Fruit fly (Drosophila melanogaster): ENCODE measurements around the gene CG6638.

CG6638 gene

dm6 chr3L:8575844-8576842 is at the start of gene CG6638, which contains the start of gene CG43078:
CG6638 (minus strand) TSS chr3L:8576078.
CG43078 (plus strand) TSS chr3L:8576808.
- TF ChIP-seq noc (tag; optimal IDR thresholded peaks at IDR 0.05) = no peak

dm6 chr3L:8623702-8624421 is 48.0 kb upstream of the CG6638 start, which contains the start of the genes GAPsec and Zasp66:
GAPsec (minus strand) TSS chr3L:8623901.
Zasp66 (plus strand) TSS chr3L:8624371.
- TF ChIP-seq noc (tag; optimal IDR thresholded peaks at IDR 0.05) = no peak

DNA sequence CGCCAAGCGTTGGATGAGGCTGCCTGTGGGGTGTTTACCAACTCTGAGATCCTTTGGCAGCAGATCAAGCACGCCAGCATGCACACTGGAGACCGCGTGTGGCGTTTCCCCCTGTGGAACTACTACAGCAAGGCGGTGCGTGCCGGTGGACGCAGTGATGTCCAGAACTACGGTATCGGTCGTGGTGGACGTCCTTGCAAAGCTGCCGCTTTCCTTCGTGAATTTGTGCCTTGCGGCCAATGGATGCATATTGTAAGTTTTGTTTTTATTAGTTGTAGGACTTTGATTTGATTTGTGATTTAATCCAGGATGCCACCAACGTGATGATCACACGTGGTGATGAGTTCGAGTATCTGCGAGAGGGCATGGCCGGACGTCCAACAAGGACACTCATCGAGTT is 45.6 kb upstream of the CG6638 start:
- no peak for TF ChIP-seq noc (tag; optimal IDR thresholded peaks at IDR 0.05)

- TF ChIP-seq noc (tag; optimal IDR thresholded peaks at IDR 0.05) = no peak
These were observed 43.7 kb upstream of the CG6638 start, which contains the start of gene S-Lap2 for dm6 chr3L:8619588-8619987. S-Lap2 (plus strand) TSS chr3L:8619888.

dm6 chr3L:8616935-8617334 is 41.1 kb upstream of the CG6638 start, which contains the start of gene S-Lap1:
S-Lap1 (plus strand) TSS chr3L:8617235.
- no peak for TF ChIP-seq noc (tag; optimal IDR thresholded peaks at IDR 0.05)

- no peak for TF ChIP-seq noc (tag; optimal IDR thresholded peaks at IDR 0.05)
These were observed 31.6 kb upstream of the CG6638 start for dm6 chr3L:8607449-8607848.

dm6 chr3L:8603880-8604692 is 28.2 kb upstream of the CG6638 start, which contains the start of the genes CG5989 and CG6282:
CG5989 (minus strand) TSS chr3L:8604149.
CG6282 (plus strand) TSS chr3L:8604657.
- no peak for TF ChIP-seq noc (tag; optimal IDR thresholded peaks at IDR 0.05)

DNA sequence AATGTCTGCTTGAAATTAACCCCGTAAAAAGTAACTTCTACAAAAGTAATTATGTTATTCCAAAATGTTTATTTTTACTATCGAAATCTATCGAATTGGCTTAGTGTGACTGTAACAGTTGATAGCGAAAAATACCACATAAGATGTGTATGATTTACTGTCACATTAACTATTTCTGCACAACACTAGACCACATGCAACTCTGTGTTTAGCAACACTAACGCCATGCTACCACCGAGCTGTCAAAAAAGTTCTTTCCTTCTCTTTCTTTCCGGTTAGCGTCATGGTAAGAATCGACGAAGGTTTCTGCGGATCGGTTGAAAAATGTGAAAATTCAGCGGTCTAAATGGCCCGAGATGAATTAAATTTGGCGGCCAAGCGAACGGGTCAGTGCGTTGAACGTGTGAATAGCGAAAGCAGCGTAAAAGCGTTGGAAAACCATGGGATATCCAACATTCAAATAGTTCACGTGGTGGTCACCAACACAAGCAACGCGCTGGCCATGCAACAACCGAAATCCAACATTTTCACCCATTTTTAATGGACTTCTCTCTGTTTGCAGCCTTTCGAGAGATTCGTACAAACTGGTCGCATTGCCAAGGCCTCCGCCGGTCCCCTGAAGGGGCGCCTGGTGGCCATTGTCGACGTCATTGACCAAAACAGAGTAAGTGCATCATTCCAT is 25.0 kb upstream of the CG6638 start, which contains the start of the genes Nelf-E and RpL14:
TSS of gene Nelf-E (minus strand) at position 128 of the 682 bp plus-strand sequence.
TSS of gene RpL14 (plus strand) at position 255 of the 682 bp plus-strand sequence.
- peak; percentile 85 for TF ChIP-seq noc (tag; optimal IDR thresholded peaks at IDR 0.05)

DNA sequence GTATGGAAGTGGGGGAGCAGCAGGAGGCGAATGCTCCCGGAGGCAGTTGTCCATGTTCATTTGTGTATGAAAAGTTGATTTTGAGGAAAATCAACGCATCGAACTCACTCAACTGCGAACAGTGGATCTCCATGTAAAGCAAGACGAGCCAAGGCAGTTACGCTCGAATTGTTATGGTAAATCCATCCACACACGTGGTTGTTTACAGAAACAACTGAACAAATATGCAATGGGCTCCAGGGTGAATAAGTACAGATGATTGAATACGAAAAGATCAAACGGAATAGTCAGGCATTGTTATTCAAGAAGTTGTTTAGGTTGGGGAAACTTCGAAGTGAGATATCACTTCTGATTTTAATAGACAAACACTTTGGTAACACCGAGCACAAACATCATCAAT is 8.2 kb upstream of the CG6638 start:
- no peak for TF ChIP-seq noc (tag; optimal IDR thresholded peaks at IDR 0.05)

- TF ChIP-seq noc (tag; optimal IDR thresholded peaks at IDR 0.05) = no peak
These were observed 6.3 kb upstream of the CG6638 start for dm6 chr3L:8582105-8582707.

DNA sequence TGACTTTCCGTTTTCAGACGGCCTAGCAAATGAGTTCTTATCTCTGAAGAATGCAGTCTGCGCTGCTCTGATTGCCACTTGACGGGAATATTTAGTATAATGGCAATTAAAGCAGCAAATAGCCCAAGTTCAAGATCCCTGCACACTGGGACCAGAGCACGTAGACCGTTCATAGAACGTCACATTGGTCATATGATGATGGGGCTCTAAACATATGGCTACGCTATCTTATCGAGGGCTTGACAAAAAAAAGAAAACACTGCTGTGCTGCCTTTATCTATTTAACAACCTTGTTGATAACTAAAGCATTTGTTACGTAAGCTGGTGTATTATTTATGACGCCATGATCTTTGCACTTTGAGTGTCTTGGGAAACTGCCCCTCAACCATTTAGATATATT is 4.9 kb upstream of the CG6638 start:
- TF ChIP-seq noc (tag; optimal IDR thresholded peaks at IDR 0.05) = peak; percentile 37

- no peak for TF ChIP-seq noc (tag; optimal IDR thresholded peaks at IDR 0.05)
These were observed 3.6 kb upstream of the CG6638 start for dm6 chr3L:8579513-8579912.

- TF ChIP-seq noc (tag; optimal IDR thresholded peaks at IDR 0.05) = no peak
These were observed 2.6 kb upstream of the CG6638 start for dm6 chr3L:8578470-8578869.

DNA sequence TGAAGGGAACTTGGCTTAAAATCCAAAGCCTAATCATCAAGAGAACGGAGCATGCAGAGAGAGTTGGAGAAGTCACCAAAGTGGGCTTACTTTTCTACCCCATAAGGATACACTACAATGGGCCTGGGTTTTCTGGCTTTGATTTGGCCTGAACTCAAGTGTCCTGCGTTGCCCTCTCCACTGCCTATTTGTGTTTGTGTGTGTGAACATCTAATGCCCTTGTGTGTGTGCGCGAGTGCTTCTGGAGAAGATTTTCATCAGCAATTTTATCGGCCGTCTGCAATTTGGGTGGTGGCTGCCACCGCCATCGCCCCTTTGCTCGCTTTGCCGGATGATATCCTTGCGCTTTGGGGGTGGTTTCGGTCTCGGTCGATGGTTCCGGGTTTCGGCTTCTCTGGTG is 15.2 kb downstream of the CG6638 start:
- no peak for TF ChIP-seq noc (tag; optimal IDR thresholded peaks at IDR 0.05)
